Worm (Caenorhabditis elegans) whole organism, young adult: ENCODE results near the gene str-103.
A peak's percentile ranks its signal among the peaks of the same experiment; 100 is the strongest.

Source experiments
- T07F8.4 ChIP-seq: sonication (generic microtip); optimal IDR thresholded peaks from 2 replicates; lab custom pipeline; 2016; ENCODE audit warnings: mild to moderate bottlenecking, missing genetic modification characterization, moderate library complexity, missing compliant biosample characterization
- Y95B8A.8 ChIP-seq: fragments of 200-800 bp; sonication (Bioruptor generic); IDR thresholded peaks from 2 replicates; pipeline ENCODE4 v1.3.6; 2022; ENCODE audit warnings: missing genetic modification reagents, missing genetic modification characterization, missing compliant biosample characterization
- ama-1 ChIP-seq, 3 experiments: fragments of 150-350 bp in 1 of 3; sonication (generic microtip) in 2 of 3; optimal IDR thresholded peaks; 2 replicates each; lab custom pipeline; 2014 to 2018; ENCODE audit warnings: missing biosample characterization in 2 of 3, missing genetic modification characterization in 2 of 3, missing genetic modification reagents in 2 of 3
- aptf-2 ChIP-seq: fragments of 200-800 bp; sonication (Bioruptor generic); conservative IDR thresholded peaks from 2 replicates; pipeline ENCODE4 v1.3.6; 2022; ENCODE audit warnings: missing genetic modification reagents, missing genetic modification characterization, missing compliant biosample characterization
- aptf-3 ChIP-seq: fragments of 200-800 bp; sonication (Bioruptor generic); IDR thresholded peaks from 2 replicates; pipeline ENCODE4 v1.3.6; 2022; ENCODE audit warnings: missing genetic modification characterization, missing compliant biosample characterization
- attf-5 ChIP-seq: fragments of 200-800 bp; sonication (Bioruptor generic); optimal IDR thresholded peaks from 2 replicates; lab custom pipeline; 2018; ENCODE audit warnings: mild to moderate bottlenecking, missing genetic modification characterization, missing compliant biosample characterization
- attf-6 ChIP-seq: fragments of 200-800 bp; sonication (Bioruptor generic); IDR thresholded peaks from 2 replicates; pipeline ENCODE4 v1.3.6; 2022; ENCODE audit warnings: missing genetic modification reagents, missing genetic modification characterization, missing compliant biosample characterization
- cebp-1 ChIP-seq, 2 experiments: fragments of 200-800 bp in 1 of 2; sonication (Bioruptor generic) in 1 of 2; sonication (generic microtip) in 1 of 2; IDR thresholded peaks in 1 of 2; optimal IDR thresholded peaks in 1 of 2; 2 replicates each; pipeline versions ENCODE4 v1.3.6 to Lab custom; 2017 to 2022; ENCODE audit warnings: missing compliant biosample characterization in 2 of 2, missing genetic modification characterization in 2 of 2, mild to moderate bottlenecking in 1 of 2, missing genetic modification reagents in 1 of 2, moderate library complexity in 1 of 2
- ceh-100 ChIP-seq: fragments of 200-800 bp; sonication (Bioruptor generic); IDR thresholded peaks from 2 replicates; pipeline ENCODE4 v1.3.6; 2022; ENCODE audit warnings: missing genetic modification reagents, missing genetic modification characterization, missing compliant biosample characterization
- ceh-27 ChIP-seq: fragments of 200-800 bp; sonication (Bioruptor generic); optimal IDR thresholded peaks from 2 replicates; lab custom pipeline; 2018; ENCODE audit warnings: mild to moderate bottlenecking, missing genetic modification characterization, moderate library complexity, missing compliant biosample characterization
- ceh-58 ChIP-seq: fragments of 200-800 bp; sonication (Bioruptor generic); IDR thresholded peaks from 2 replicates; pipeline ENCODE4 v1.3.6; 2022; ENCODE audit warnings: missing genetic modification characterization, missing compliant biosample characterization
- ceh-91 ChIP-seq: fragments of 200-800 bp; sonication (Bioruptor generic); IDR thresholded peaks from 2 replicates; pipeline ENCODE4 v1.3.6; 2022; ENCODE audit warnings: missing genetic modification reagents, missing genetic modification characterization, missing compliant biosample characterization
- fkh-3 ChIP-seq: sonication (generic microtip); optimal IDR thresholded peaks from 2 replicates; lab custom pipeline; 2016; ENCODE audit warnings: mild to moderate bottlenecking, missing genetic modification characterization, missing compliant biosample characterization
- hrde-1 ChIP-seq: sonication (generic microtip); optimal IDR thresholded peaks from 2 replicates; lab custom pipeline; 2016; ENCODE audit warnings: missing genetic modification characterization, mild to moderate bottlenecking, missing compliant biosample characterization, moderate library complexity, missing genotype, missing genetic modification reagents, borderline replicate concordance
- let-526 ChIP-seq: fragments of 200-800 bp; sonication (Bioruptor generic); IDR thresholded peaks from 2 replicates; pipeline ENCODE4 v1.3.6; 2022; ENCODE audit warnings: missing genetic modification reagents, missing genetic modification characterization, missing compliant biosample characterization
- lin-35 ChIP-seq, 3 experiments: fragments of 150-350 bp in 2 of 3; sonication (generic microtip) in 1 of 3; optimal IDR thresholded peaks; 2 replicates each; lab custom pipeline; 2014 to 2018; ENCODE audit warnings: missing biosample characterization in 3 of 3, missing genetic modification characterization in 3 of 3, missing genetic modification reagents in 3 of 3
- lsl-1 ChIP-seq: fragments of 200-800 bp; sonication (Bioruptor generic); optimal IDR thresholded peaks from 2 replicates; lab custom pipeline; 2018; ENCODE audit warnings: mild to moderate bottlenecking, missing genetic modification characterization, moderate library complexity, missing compliant biosample characterization
- lsy-27 ChIP-seq: sonication (generic microtip); optimal IDR thresholded peaks from 2 replicates; lab custom pipeline; 2017; ENCODE audit warnings: missing genetic modification characterization, mild to moderate bottlenecking, missing compliant biosample characterization, antibody characterized with exemption, missing genotype, borderline replicate concordance; ENCODE audit not compliant: insufficient read depth
- madf-10 ChIP-seq: sonication (generic microtip); optimal IDR thresholded peaks from 2 replicates; lab custom pipeline; 2016; ENCODE audit warnings: mild to moderate bottlenecking, missing genetic modification characterization, missing compliant biosample characterization
- madf-3 ChIP-seq: fragments of 200-800 bp; sonication (Bioruptor generic); IDR thresholded peaks from 2 replicates; pipeline ENCODE4 v1.3.6; 2022; ENCODE audit warnings: missing genetic modification reagents, missing genetic modification characterization, missing compliant biosample characterization
- madf-8 ChIP-seq: fragments of 200-800 bp; sonication (Bioruptor generic); conservative IDR thresholded peaks from 2 replicates; pipeline ENCODE4 v1.3.6; 2022; ENCODE audit warnings: missing genetic modification reagents, missing genetic modification characterization, missing compliant biosample characterization
- nfyb-1 ChIP-seq: fragments of 200-800 bp; sonication (Bioruptor generic); IDR thresholded peaks from 2 replicates; pipeline ENCODE4 v1.3.6; 2022; ENCODE audit warnings: missing genetic modification reagents, missing genetic modification characterization, missing compliant biosample characterization
- nhr-80 ChIP-seq: sonication (generic microtip); optimal IDR thresholded peaks from 2 replicates; lab custom pipeline; 2016; ENCODE audit warnings: missing genetic modification characterization, missing compliant biosample characterization
- pha-4 ChIP-seq: fragments of 150-350 bp; sonication (generic microtip); optimal IDR thresholded peaks from 2 replicates; lab custom pipeline; 2014; ENCODE audit warnings: missing biosample characterization, missing genetic modification reagents, missing genetic modification characterization
- snpc-1.3 ChIP-seq: sonication (generic microtip); optimal IDR thresholded peaks from 2 replicates; lab custom pipeline; 2017; ENCODE audit warnings: missing genetic modification characterization, mild to moderate bottlenecking, missing compliant biosample characterization, antibody characterized with exemption, moderate library complexity, missing genotype, missing genetic modification reagents; ENCODE audit not compliant: insufficient read depth
- snpc-4 ChIP-seq, 5 experiments: fragments of 150-350 bp in 1 of 5; sonication (generic microtip) in 4 of 5; optimal IDR thresholded peaks; 2 replicates each; lab custom pipeline; 2014 to 2018; ENCODE audit warnings: missing genetic modification characterization in 5 of 5, missing biosample characterization in 3 of 5, antibody characterized with exemption in 2 of 5, mild to moderate bottlenecking in 2 of 5, missing compliant biosample characterization in 2 of 5, missing genotype in 2 of 5, moderate library complexity in 2 of 5, missing genetic modification reagents in 1 of 5
- somi-1 ChIP-seq: fragments of 200-800 bp; sonication (Bioruptor generic); optimal IDR thresholded peaks from 2 replicates; lab custom pipeline; 2018; ENCODE audit warnings: mild to moderate bottlenecking, missing genetic modification characterization, missing compliant biosample characterization
- unc-130 ChIP-seq: sonication (generic microtip); optimal IDR thresholded peaks from 2 replicates; lab custom pipeline; 2016; ENCODE audit warnings: missing genetic modification reagents, missing genetic modification characterization, missing compliant biosample characterization
- zfh-2 ChIP-seq: fragments of 200-800 bp; sonication (Bioruptor generic); conservative IDR thresholded peaks from 2 replicates; pipeline ENCODE4 v1.3.6; 2022; ENCODE audit warnings: missing genetic modification reagents, missing genetic modification characterization, missing compliant biosample characterization
- ztf-18 ChIP-seq: sonication (generic microtip); optimal IDR thresholded peaks from 2 replicates; lab custom pipeline; 2016; ENCODE audit warnings: missing genotype, mild to moderate bottlenecking, missing genetic modification characterization, missing compliant biosample characterization
- ztf-28 ChIP-seq: fragments of 200-800 bp; sonication (Bioruptor generic); IDR thresholded peaks from 2 replicates; pipeline ENCODE4 v1.3.6; 2022; ENCODE audit warnings: missing genetic modification reagents, missing genetic modification characterization, missing compliant biosample characterization

The str-103 gene

DNA sequence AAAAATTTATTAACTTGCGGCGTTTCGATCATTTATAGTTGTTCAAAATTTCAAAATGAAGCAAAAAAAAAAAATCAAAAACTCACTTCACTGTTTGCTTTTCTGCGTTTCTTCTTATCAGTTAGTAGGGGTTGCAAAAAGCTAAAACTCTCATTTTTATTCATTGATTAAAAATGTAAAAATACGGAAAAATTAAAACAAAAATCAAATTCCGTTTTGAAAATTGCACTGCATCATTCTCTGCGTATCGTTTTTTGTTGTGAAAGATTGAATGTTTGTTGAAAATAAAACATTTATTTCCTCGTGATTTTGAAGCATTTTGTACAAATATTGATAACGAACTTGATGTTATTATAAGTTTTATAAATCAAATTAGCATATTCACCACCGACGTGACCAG lies 10.6 kb upstream of the str-103 start:
- TF ChIP-seq cebp-1 (GFP tag; IDR thresholded peaks at IDR 0.05; lab: Robert Waterston, UW) = no peak
- TF ChIP-seq cebp-1 (tag; optimal IDR thresholded peaks at IDR 0.05; lab: Kevin White, UChicago) = peak; percentile 29
- TF ChIP-seq nhr-80 (tag; lab: Kevin White, UChicago) = peak; percentile 31
- no peak for TF ChIP-seq lin-35 (GFP tag; optimal IDR thresholded peaks at IDR 0.05; lab: Kevin White, UChicago)
- TF ChIP-seq hrde-1 (tag; lab: Kevin White, UChicago) = no peak

DNA sequence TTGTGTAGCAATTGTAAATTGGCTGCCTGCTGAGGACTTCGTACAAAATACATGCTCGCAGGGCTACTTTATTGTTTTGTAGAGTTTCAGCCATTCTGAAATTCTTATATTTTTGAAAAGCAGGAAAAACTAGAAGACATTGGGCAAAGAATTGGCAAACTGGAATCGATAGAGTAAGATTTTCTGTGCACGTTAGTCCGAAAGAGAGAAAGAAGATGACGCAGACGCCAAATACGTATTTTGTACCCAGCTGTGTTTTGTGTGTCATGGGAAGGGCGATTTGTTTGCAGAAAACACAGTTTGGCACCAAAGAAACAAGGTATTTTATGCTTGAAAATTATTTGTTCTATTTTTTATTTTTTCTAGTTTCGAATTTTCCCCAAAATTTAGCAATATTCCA lies 8.9 kb upstream of the str-103 start, which contains the start of gene fbxa-143:
Gene fbxa-143, minus strand, starts transcription at position 101 of the 400 bp plus-strand sequence.
- TF ChIP-seq lsy-27 (tag; lab: Kevin White, UChicago) (no peak), snpc-1.3 (no peak), lsl-1 (GFP tag; lab: Kevin White, UChicago) (no peak), pha-4 (tag; lab: Kevin White, UChicago) (no peak), ceh-91 (no peak)

DNA sequence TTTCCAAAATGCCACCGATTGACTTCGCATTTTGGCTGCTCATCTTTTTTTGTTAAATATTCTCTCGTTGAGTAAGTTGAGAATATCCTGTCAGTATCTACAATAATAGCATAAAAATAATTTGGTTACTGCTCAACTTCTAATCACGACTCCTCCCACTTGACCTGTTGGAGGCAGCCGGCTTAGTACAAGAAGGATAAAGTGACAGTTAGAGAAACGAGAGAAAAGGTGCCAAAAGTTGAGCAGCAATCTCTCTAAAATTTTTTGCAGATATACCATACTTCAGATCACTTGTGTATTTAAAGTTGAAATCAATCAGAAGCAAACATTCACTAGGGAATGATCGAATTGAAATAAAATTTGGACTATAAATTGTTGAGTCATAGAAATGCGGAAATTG lies 6.2 kb upstream of the str-103 start, which contains the start of gene nhr-111:
Gene nhr-111, minus strand, starts transcription at position 101 of the 400 bp plus-strand sequence.
- TF ChIP-seq T07F8.4 (tag; lab: Kevin White, UChicago) (no peak), ceh-27 (no peak), attf-6 (GFP tag; lab: Robert Waterston, UW) (no peak)

DNA sequence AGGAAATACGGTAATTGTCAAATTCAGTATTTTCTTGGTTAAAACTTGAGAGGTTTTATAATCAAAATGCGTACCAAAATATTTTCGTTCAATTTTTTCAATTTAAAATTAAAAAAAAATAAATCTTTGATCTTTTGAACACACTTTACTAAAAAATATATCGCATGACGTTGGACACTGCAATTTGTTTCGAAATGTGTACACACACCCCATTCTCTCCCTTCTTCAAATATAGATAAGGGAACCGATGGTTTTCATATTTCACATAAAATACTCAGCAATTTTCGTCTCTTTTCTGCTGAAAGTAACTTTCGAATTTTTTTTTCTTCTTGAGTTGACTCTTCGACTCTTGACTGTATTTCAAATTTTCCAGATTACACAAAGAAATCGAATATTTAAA lies 3.0 kb upstream of the str-103 start:
- no peak for TF ChIP-seq ama-1 (optimal IDR thresholded peaks at IDR 0.05; lab: Kevin White, UChicago)
- TF ChIP-seq ama-1 (GFP tag; optimal IDR thresholded peaks at IDR 0.05; lab: Kevin White, UChicago) = no peak
- TF ChIP-seq cebp-1 (GFP tag; IDR thresholded peaks at IDR 0.05; lab: Robert Waterston, UW) = no peak
- TF ChIP-seq cebp-1 (tag; optimal IDR thresholded peaks at IDR 0.05; lab: Kevin White, UChicago) = peak; percentile 5

DNA sequence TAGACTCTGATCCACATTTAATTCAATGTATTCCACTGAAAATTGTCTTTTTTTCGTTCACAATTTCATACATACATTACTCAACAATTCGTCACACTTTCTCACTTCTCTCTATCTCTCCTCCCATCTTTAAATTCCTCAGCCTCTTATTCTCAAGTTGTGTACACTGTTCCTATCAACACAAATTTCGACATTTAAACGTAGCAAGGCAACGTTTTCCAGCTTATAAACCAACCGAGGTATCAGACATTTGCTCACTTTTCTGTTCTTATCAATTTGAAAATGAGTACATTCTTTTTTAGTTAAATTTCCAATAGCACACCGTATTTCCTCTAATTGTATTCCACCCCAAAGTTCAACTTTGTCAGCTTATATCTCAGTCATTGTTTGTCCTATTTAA lies 2.4 kb upstream of the str-103 start, which contains the start of gene skr-3:
Gene skr-3, plus strand, starts transcription at position 163 of the 400 bp plus-strand sequence.
- TF ChIP-seq zfh-2 (GFP tag; lab: Robert Waterston, UW) (no peak), aptf-3 (GFP tag; lab: Robert Waterston, UW) (no peak), nhr-80 (tag; lab: Kevin White, UChicago) (peak; percentile 23), nfyb-1 (no peak), Y95B8A.8 (no peak)

DNA sequence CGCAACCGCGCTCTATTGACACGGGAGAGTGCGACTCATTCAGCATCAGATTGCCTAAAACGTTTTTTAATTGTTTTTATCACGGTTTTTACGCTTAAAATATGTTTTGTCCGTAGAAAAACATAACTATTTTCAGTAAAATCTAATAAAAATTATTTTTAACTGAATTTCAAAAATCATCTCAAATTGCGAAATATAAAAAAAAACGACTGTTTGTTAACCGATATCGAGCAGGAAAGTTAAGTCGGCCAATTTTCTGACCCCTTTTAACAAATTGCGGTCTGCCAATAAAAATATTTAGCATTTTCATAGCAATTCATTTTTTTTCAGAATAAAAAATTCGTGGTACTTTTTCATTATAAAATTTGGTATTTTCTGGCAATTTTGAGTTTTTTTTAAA lies 2.0 kb upstream of the str-103 start:
- TF ChIP-seq madf-8 (GFP tag; lab: Robert Waterston, UW) = no peak
- no peak for TF ChIP-seq cebp-1 (GFP tag; IDR thresholded peaks at IDR 0.05; lab: Robert Waterston, UW)
- TF ChIP-seq cebp-1 (tag; optimal IDR thresholded peaks at IDR 0.05; lab: Kevin White, UChicago) = peak; percentile 86

DNA sequence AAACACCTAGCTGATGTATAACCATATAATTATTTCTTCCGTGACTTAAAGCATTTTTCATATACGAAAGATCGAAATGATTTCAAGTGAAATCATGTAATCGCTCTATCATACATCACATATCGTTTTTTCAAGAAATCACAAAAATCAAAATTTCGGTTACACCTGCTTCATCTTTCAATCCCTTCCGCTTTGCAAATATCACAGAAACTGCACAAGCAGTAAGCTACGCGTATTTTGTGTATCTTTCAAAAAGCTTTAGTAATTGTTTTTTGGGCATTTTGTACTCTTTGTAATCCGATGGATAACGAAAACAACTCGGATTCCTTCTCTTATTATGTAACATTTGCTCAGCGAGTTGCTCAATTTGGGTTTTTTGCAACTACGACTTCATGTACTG lies 3.1 kb downstream of the str-103 start, which contains the start of gene str-25:
Gene str-25, plus strand, starts transcription at position 301 of the 400 bp plus-strand sequence.
- TF ChIP-seq attf-5 (no peak), unc-130 (GFP tag; lab: Kevin White, UChicago) (no peak), madf-3 (GFP tag; lab: Robert Waterston, UW) (no peak), cebp-1 (GFP tag; IDR thresholded peaks at IDR 0.05; lab: Robert Waterston, UW) (no peak), cebp-1 (tag; optimal IDR thresholded peaks at IDR 0.05; lab: Kevin White, UChicago) (no peak), somi-1 (GFP tag; lab: Kevin White, UChicago) (no peak), aptf-2 (GFP tag; lab: Robert Waterston, UW) (no peak), ztf-18 (tag; lab: Kevin White, UChicago) (no peak), ceh-27 (no peak), zfh-2 (GFP tag; lab: Robert Waterston, UW) (no peak), lsl-1 (GFP tag; lab: Kevin White, UChicago) (no peak), lin-35 (GFP tag; optimal IDR thresholded peaks at IDR 0.05; lab: Kevin White, UChicago) (no peak), ztf-28 (GFP tag; lab: Robert Waterston, UW) (no peak), ceh-100 (GFP tag; lab: Robert Waterston, UW) (no peak), madf-10 (no peak), fkh-3 (tag; lab: Kevin White, UChicago) (no peak), snpc-4 (GFP tag; optimal IDR thresholded peaks at IDR 0.05; lab: Kevin White, UChicago) (no peak), snpc-4 (tag; optimal IDR thresholded peaks at IDR 0.05; lab: Kevin White, UChicago) (no peak), ceh-58 (GFP tag; lab: Robert Waterston, UW) (no peak), let-526 (GFP tag; lab: Robert Waterston, UW) (no peak)
